Fruit fly (Drosophila melanogaster) whole organism, pupa: ENCODE results near the gene clumsy.

Experiments
- CG12605 ChIP-seq: fragments of 200-800 bp; sonication (Bioruptor generic); IDR thresholded peaks from 2 replicates; pipeline ENCODE4 v1.3.6; 2022; ENCODE audit warnings: missing biosample characterization, missing genetic modification characterization
- CG13204 ChIP-seq: fragments of 200-800 bp; sonication (Bioruptor generic); optimal IDR thresholded peaks from 2 replicates; lab custom pipeline; 2018; ENCODE audit warnings: missing biosample characterization, mild to moderate bottlenecking, missing genetic modification characterization, moderate library complexity
- CG32121 ChIP-seq: fragments of 200-800 bp; sonication (Bioruptor generic); IDR thresholded peaks from 2 replicates; pipeline ENCODE4 v1.3.6; 2022; ENCODE audit warnings: missing biosample characterization, missing genetic modification characterization
- CG34367 ChIP-seq: fragments of 200-800 bp; sonication (Bioruptor generic); optimal IDR thresholded peaks from 2 replicates; lab custom pipeline; 2018; ENCODE audit warnings: missing biosample characterization, mild to moderate bottlenecking, missing genetic modification characterization
- CG8301 ChIP-seq: fragments of 200-800 bp; sonication (Bioruptor generic); optimal IDR thresholded peaks from 2 replicates; lab custom pipeline; 2018; ENCODE audit warnings: missing biosample characterization, mild to moderate bottlenecking, missing genetic modification characterization
- CG9948 ChIP-seq: fragments of 200-800 bp; sonication (Bioruptor generic); optimal IDR thresholded peaks from 2 replicates; lab custom pipeline; 2018; ENCODE audit warnings: missing biosample characterization, mild to moderate bottlenecking, missing genetic modification characterization, moderate library complexity
- EcR ChIP-seq: fragments of 200-800 bp; sonication (Bioruptor generic); optimal IDR thresholded peaks from 3 replicates; lab custom pipeline; 2019; ENCODE audit warnings: missing biosample characterization, missing genetic modification characterization, mild to moderate bottlenecking, moderate library complexity, missing genetic modification reagents
- Pif1B ChIP-seq: fragments of 200-800 bp; sonication (Bioruptor generic); optimal IDR thresholded peaks from 3 replicates; lab custom pipeline; 2016; ENCODE audit warnings: missing biosample characterization, missing genetic modification characterization
- gl ChIP-seq: fragments of 200-800 bp; sonication (Bioruptor generic); optimal IDR thresholded peaks from 2 replicates; lab custom pipeline; 2018; ENCODE audit warnings: missing biosample characterization, mild to moderate bottlenecking, missing genetic modification characterization

- no peak for TF ChIP-seq Pif1B (GFP tag; lab: Kevin White, UChicago)
- no peak for TF ChIP-seq CG13204 (GFP tag; lab: Kevin White, UChicago)
- TF ChIP-seq CG8301 (tag; lab: Kevin White, UChicago) = no peak
- no peak for TF ChIP-seq gl (tag; lab: Kevin White, UChicago)
- TF ChIP-seq CG12605 = no peak
- no peak for TF ChIP-seq EcR (GFP tag; lab: Kevin White, UChicago)
- no peak for TF ChIP-seq CG9948 (tag; lab: Kevin White, UChicago)
- no peak for TF ChIP-seq CG34367 (tag; lab: Kevin White, UChicago)
- TF ChIP-seq CG32121 (GFP tag; lab: Robert Waterston, UW) = no peak
Measured at dm6 chr2L:21237048-21237747, 30.9 kb downstream of the clumsy start, which contains the start of gene Hr39.
